Worm (Caenorhabditis elegans) whole organism, mixed stage, embryonic: ENCODE results near the gene F08D12.3.

Experiments
- M03D4.4 ChIP-seq: sonication (generic microtip); optimal IDR thresholded peaks from 2 replicates; lab custom pipeline; 2017; ENCODE audit warnings: mild to moderate bottlenecking, missing genetic modification characterization, missing compliant biosample characterization
- blmp-1 ChIP-seq: fragments of 150-350 bp; optimal IDR thresholded peaks from 2 replicates; lab custom pipeline; 2014; ENCODE audit warnings: missing biosample characterization, missing genetic modification characterization
- ceh-39 ChIP-seq: fragments of 150-350 bp; optimal IDR thresholded peaks from 2 replicates; lab custom pipeline; 2014; ENCODE audit warnings: missing biosample characterization, missing genetic modification characterization
- ceh-43 ChIP-seq: fragments of 200-800 bp; sonication (Bioruptor generic); optimal IDR thresholded peaks from 2 replicates; lab custom pipeline; 2018; ENCODE audit warnings: mild to moderate bottlenecking, missing genetic modification characterization, moderate library complexity, missing compliant biosample characterization
- ceh-83 ChIP-seq: fragments of 200-800 bp; sonication (Bioruptor generic); optimal IDR thresholded peaks from 2 replicates; lab custom pipeline; 2018; ENCODE audit warnings: mild to moderate bottlenecking, missing genetic modification characterization, missing compliant biosample characterization
- cnd-1 ChIP-seq: fragments of 200-800 bp; sonication (Bioruptor generic); optimal IDR thresholded peaks from 2 replicates; lab custom pipeline; 2018; ENCODE audit warnings: mild to moderate bottlenecking, missing genetic modification characterization, missing compliant biosample characterization
- elt-1 ChIP-seq: sonication (generic microtip); optimal IDR thresholded peaks from 2 replicates; lab custom pipeline; 2017; ENCODE audit warnings: missing genetic modification characterization, mild to moderate bottlenecking, missing compliant biosample characterization, antibody characterized with exemption, moderate library complexity, borderline replicate concordance; ENCODE audit not compliant: insufficient read depth
- elt-3 ChIP-seq: fragments of 150-350 bp; optimal IDR thresholded peaks from 2 replicates; lab custom pipeline; 2014; ENCODE audit warnings: missing biosample characterization, missing genetic modification characterization
- flh-1 ChIP-seq: fragments of 200-800 bp; sonication (Bioruptor generic); optimal IDR thresholded peaks from 2 replicates; lab custom pipeline; 2018; ENCODE audit warnings: mild to moderate bottlenecking, missing genetic modification characterization, moderate library complexity, missing compliant biosample characterization
- ham-2 ChIP-seq: fragments of 200-800 bp; sonication (Bioruptor generic); optimal IDR thresholded peaks from 2 replicates; lab custom pipeline; 2018; ENCODE audit warnings: mild to moderate bottlenecking, missing genetic modification characterization, missing compliant biosample characterization
- hlh-1 ChIP-seq: fragments of 150-350 bp; optimal IDR thresholded peaks from 2 replicates; lab custom pipeline; 2014; ENCODE audit warnings: missing biosample characterization, missing genetic modification reagents, missing genetic modification characterization
- lin-13 ChIP-seq: fragments of 150-350 bp; optimal IDR thresholded peaks from 2 replicates; lab custom pipeline; 2014; ENCODE audit warnings: missing biosample characterization, missing genetic modification characterization
- lin-32 ChIP-seq: fragments of 200-800 bp; sonication (Bioruptor generic); optimal IDR thresholded peaks from 2 replicates; lab custom pipeline; 2018; ENCODE audit warnings: mild to moderate bottlenecking, missing genetic modification characterization, missing compliant biosample characterization
- lsy-2 ChIP-seq: fragments of 150-350 bp; optimal IDR thresholded peaks from 2 replicates; lab custom pipeline; 2014; ENCODE audit warnings: missing biosample characterization, missing genetic modification characterization
- mab-5 ChIP-seq: fragments of 150-350 bp; optimal IDR thresholded peaks from 2 replicates; lab custom pipeline; 2014; ENCODE audit warnings: missing biosample characterization, missing genetic modification characterization
- mls-2 ChIP-seq: sonication (generic microtip); optimal IDR thresholded peaks from 2 replicates; lab custom pipeline; 2016; ENCODE audit warnings: mild to moderate bottlenecking, missing genetic modification characterization, moderate library complexity, missing compliant biosample characterization
- nhr-12 ChIP-seq: fragments of 150-350 bp; optimal IDR thresholded peaks from 2 replicates; lab custom pipeline; 2014; ENCODE audit warnings: missing biosample characterization, missing genetic modification characterization
- nhr-237 ChIP-seq: fragments of 150-350 bp; optimal IDR thresholded peaks from 2 replicates; lab custom pipeline; 2014; ENCODE audit warnings: missing biosample characterization, missing genetic modification characterization
- nhr-28 ChIP-seq: fragments of 150-350 bp; optimal IDR thresholded peaks from 2 replicates; lab custom pipeline; 2014; ENCODE audit warnings: missing biosample characterization, missing genetic modification characterization
- nhr-76 ChIP-seq: sonication (generic microtip); optimal IDR thresholded peaks from 2 replicates; lab custom pipeline; 2017; ENCODE audit warnings: missing biosample characterization, missing genetic modification characterization
- pha-4 ChIP-seq: fragments of 150-350 bp; optimal IDR thresholded peaks from 2 replicates; lab custom pipeline; 2018; ENCODE audit warnings: missing biosample characterization, missing genetic modification reagents, missing genetic modification characterization
- snpc-4 ChIP-seq: fragments of 150-350 bp; optimal IDR thresholded peaks from 2 replicates; lab custom pipeline; 2014; ENCODE audit warnings: missing biosample characterization, missing genetic modification characterization
- sptf-1 ChIP-seq: sonication (generic microtip); optimal IDR thresholded peaks from 2 replicates; lab custom pipeline; 2017; ENCODE audit warnings: mild to moderate bottlenecking, missing genetic modification characterization, moderate library complexity, missing compliant biosample characterization
- tbx-8 ChIP-seq: fragments of 200-800 bp; sonication (Bioruptor generic); optimal IDR thresholded peaks from 2 replicates; lab custom pipeline; 2018; ENCODE audit warnings: mild to moderate bottlenecking, missing genetic modification characterization, moderate library complexity, missing compliant biosample characterization
- unc-39 ChIP-seq: fragments of 150-350 bp; optimal IDR thresholded peaks from 2 replicates; lab custom pipeline; 2014; ENCODE audit warnings: missing biosample characterization, missing genetic modification characterization
- unc-62 ChIP-seq: fragments of 150-350 bp; optimal IDR thresholded peaks from 2 replicates; lab custom pipeline; 2014; ENCODE audit warnings: missing biosample characterization, missing genetic modification reagents, missing genetic modification characterization
- ztf-11 ChIP-seq: fragments of 150-350 bp; optimal IDR thresholded peaks from 2 replicates; lab custom pipeline; 2014; ENCODE audit warnings: missing biosample characterization, missing genetic modification characterization

Gene F08D12.3

ce11 chrII:2824169-2824568, 44.8 kb downstream of the F08D12.3 start, which contains the start of the genes K12H6.4 and K12H6.9:
K12H6.4 (minus strand) TSS chrII:2824269.
K12H6.9 (plus strand) TSS chrII:2824404.
- TF ChIP-seq nhr-237 (no peak), ham-2 (GFP tag; lab: Kevin White, UChicago) (no peak), ceh-43 (GFP tag; lab: Kevin White, UChicago) (no peak), pha-4 (tag; lab: Kevin White, UChicago) (no peak), hlh-1 (tag; lab: Kevin White, UChicago) (no peak), blmp-1 (tag; lab: Kevin White, UChicago) (no peak), mls-2 (tag; lab: Kevin White, UChicago) (no peak), snpc-4 (tag; lab: Kevin White, UChicago) (no peak), cnd-1 (no peak), tbx-8 (GFP tag; lab: Kevin White, UChicago) (no peak), ztf-11 (tag; lab: Kevin White, UChicago) (no peak), M03D4.4 (tag; lab: Kevin White, UChicago) (no peak), sptf-1 (tag; lab: Kevin White, UChicago) (no peak), ceh-39 (tag; lab: Kevin White, UChicago) (no peak)

- no peak for TF ChIP-seq nhr-12
- no peak for TF ChIP-seq mab-5 (tag; lab: Kevin White, UChicago)
- no peak for TF ChIP-seq nhr-237
- no peak for TF ChIP-seq sptf-1 (tag; lab: Kevin White, UChicago)
- no peak for TF ChIP-seq nhr-76 (tag; lab: Kevin White, UChicago)
- no peak for TF ChIP-seq snpc-4 (tag; lab: Kevin White, UChicago)
- TF ChIP-seq elt-1 (tag; lab: Kevin White, UChicago) = no peak
- TF ChIP-seq, all 35 proteins: peak for 0
Observed at ce11 chrII:2826073-2826472, 46.7 kb downstream of the F08D12.3 start, which contains the start of gene K12H6.5. K12H6.5 (minus strand) TSS chrII:2826173.

ce11 chrII:2827859-2828403, 48.6 kb downstream of the F08D12.3 start, which contains the start of gene K12H6.8:
K12H6.8 (plus strand) TSS chrII:2827896.
- TF ChIP-seq cnd-1 (no peak), elt-1 (tag; lab: Kevin White, UChicago) (no peak), lin-13 (tag; lab: Kevin White, UChicago) (no peak), unc-62 (GFP tag; lab: Kevin White, UChicago) (no peak), ztf-11 (tag; lab: Kevin White, UChicago) (no peak), lin-32 (GFP tag; lab: Kevin White, UChicago) (no peak), hlh-1 (tag; lab: Kevin White, UChicago) (no peak), nhr-12 (no peak), nhr-28 (no peak), elt-3 (tag; lab: Kevin White, UChicago) (no peak), unc-39 (tag; lab: Kevin White, UChicago) (no peak), flh-1 (GFP tag; lab: Kevin White, UChicago) (no peak), ceh-43 (GFP tag; lab: Kevin White, UChicago) (no peak), nhr-76 (tag; lab: Kevin White, UChicago) (no peak), mab-5 (tag; lab: Kevin White, UChicago) (no peak), blmp-1 (tag; lab: Kevin White, UChicago) (no peak), ceh-39 (tag; lab: Kevin White, UChicago) (no peak), tbx-8 (GFP tag; lab: Kevin White, UChicago) (no peak), nhr-237 (no peak), ceh-83 (no peak)
- TF ChIP-seq, all 35 proteins: peak for 0

ce11 chrII:2829482-2829881, 50.1 kb downstream of the F08D12.3 start:
- TF ChIP-seq unc-39 (tag; lab: Kevin White, UChicago) (no peak), elt-1 (tag; lab: Kevin White, UChicago) (no peak), ztf-11 (tag; lab: Kevin White, UChicago) (no peak)

ce11 chrII:2830144-2830543, 50.8 kb downstream of the F08D12.3 start:
- TF ChIP-seq mab-5 (tag; lab: Kevin White, UChicago) = no peak
- no peak for TF ChIP-seq ham-2 (GFP tag; lab: Kevin White, UChicago)
- no peak for TF ChIP-seq nhr-28
- TF ChIP-seq sptf-1 (tag; lab: Kevin White, UChicago) = peak; percentile 18
- TF ChIP-seq lsy-2 (tag; lab: Kevin White, UChicago) = peak; percentile 34
- TF ChIP-seq mls-2 (tag; lab: Kevin White, UChicago) = peak; percentile 3
